Fruit fly (Drosophila melanogaster): ENCODE measurements around the gene IntS11.
A peak's percentile ranks its signal among the peaks of the same experiment; 100 is the strongest.

Gene IntS11

DNA sequence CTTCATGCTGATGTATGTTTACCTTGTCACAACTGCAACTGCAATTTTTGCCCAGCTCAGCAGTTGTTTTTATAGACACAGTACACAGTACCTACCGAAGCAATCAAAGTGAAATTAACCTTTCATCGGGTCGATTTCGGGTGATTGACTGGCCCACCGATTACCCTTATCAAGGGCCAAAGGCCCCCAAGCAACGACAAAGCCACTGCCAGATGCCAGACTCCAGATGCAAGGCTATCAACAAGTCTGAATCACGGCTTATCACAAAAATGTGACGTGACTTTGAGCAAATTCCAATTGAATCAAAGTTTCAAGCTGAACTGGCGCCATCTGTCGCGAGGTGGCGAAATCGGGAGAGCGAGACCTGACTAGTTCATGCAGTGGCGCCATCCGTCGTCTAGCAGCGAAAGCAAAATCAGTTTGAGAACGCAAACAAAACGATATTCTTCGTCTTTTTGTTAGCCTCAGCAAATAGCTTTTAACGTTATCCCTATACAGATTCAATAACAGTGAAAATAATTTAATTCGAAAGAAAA lies 28.3 kb upstream of the IntS11 start, which contains the start of gene Obp99b (continued):
- TF ChIP-seq chif (GFP tag; optimal IDR thresholded peaks at IDR 0.05) (peak; percentile 56 to 84), Poxn (GFP tag; IDR thresholded peaks at IDR 0.05) (no peak), CoRest (tag; optimal IDR thresholded peaks at IDR 0.05) (peak; percentile 50), CG2199 (GFP tag; IDR thresholded peaks at IDR 0.05) (peak; percentile 95), Atf6 (GFP tag; IDR thresholded peaks at IDR 0.05) (peak; percentile 50; the same call in 1 of the 2 replicates), CG2712 (tag; optimal IDR thresholded peaks at IDR 0.05) (peak; percentile 70), CG11085 (GFP tag; IDR thresholded peaks at IDR 0.05) (peak; percentile 70), luna (GFP tag; optimal IDR thresholded peaks at IDR 0.05) (no peak), PHDP (tag; optimal IDR thresholded peaks at IDR 0.05) (peak; percentile 76), kay (GFP tag; optimal IDR thresholded peaks at IDR 0.05) (no peak), TFAM (GFP tag; optimal IDR thresholded peaks at IDR 0.05) (peak; percentile 51), CG34224 (GFP tag; IDR thresholded peaks at IDR 0.05; ENCODE audit: partially characterized antibody) (peak; percentile 17; the same call in 1 of the 3 replicates), CG6854 (GFP tag; optimal IDR thresholded peaks at IDR 0.05) (peak; percentile 67), vfl (GFP tag; optimal IDR thresholded peaks at IDR 0.05) (peak; percentile 52), CG17359 (tag; optimal IDR thresholded peaks at IDR 0.05) (peak; percentile 80), tna (GFP tag; IDR thresholded peaks at IDR 0.05; ENCODE audit: partially characterized antibody) (no peak), Sry-δ (GFP tag; optimal IDR thresholded peaks at IDR 0.05) (peak; percentile 9), CG10959 (GFP tag; IDR thresholded peaks at IDR 0.05) (peak; percentile 88), rib (GFP tag; IDR thresholded peaks at IDR 0.05) (no peak), gem (tag; optimal IDR thresholded peaks at IDR 0.05) (peak; percentile 56), fd96Cb (tag; optimal IDR thresholded peaks at IDR 0.05) (peak; percentile 47), cas (GFP tag; IDR thresholded peaks at IDR 0.05) (0 out of 2 replicates have a peak, but pooled peaks have one; percentile 20), CG11695 (GFP tag; IDR thresholded peaks at IDR 0.05) (peak; percentile 69; the same call in 2 of the 3 replicates), H2.0 (GFP tag; IDR thresholded peaks at IDR 0.05) (peak; percentile 77), Spps (tag; optimal IDR thresholded peaks at IDR 0.05) (peak; percentile 55), knrl (GFP tag; IDR thresholded peaks at IDR 0.05; ENCODE audit: partially characterized antibody) (no peak), CG18619 (GFP tag; optimal IDR thresholded peaks at IDR 0.05) (peak; percentile 73), Hsf (GFP tag; optimal IDR thresholded peaks at IDR 0.05) (peak; percentile 84), CG1832 (GFP tag; optimal IDR thresholded peaks at IDR 0.05) (no peak), Dek (tag; optimal IDR thresholded peaks at IDR 0.05) (peak; percentile 6), CG14050 (GFP tag; IDR thresholded peaks at IDR 0.05) (peak; percentile 61; the same call in 2 of the 3 replicates), bigmax (GFP tag; optimal IDR thresholded peaks at IDR 0.05) (peak; percentile 32), CG8281 (tag; optimal IDR thresholded peaks at IDR 0.05) (peak; percentile 64), CG3838 (GFP tag; optimal IDR thresholded peaks at IDR 0.05) (peak; percentile 19), CG6765 (GFP tag; optimal IDR thresholded peaks at IDR 0.05) (peak; percentile 70), br (optimal IDR thresholded peaks at IDR 0.05) (no peak), CG15269 (tag; optimal IDR thresholded peaks at IDR 0.05) (peak; percentile 73), CG43689 (GFP tag; IDR thresholded peaks at IDR 0.05) (peak; percentile 71), Awh (GFP tag; IDR thresholded peaks at IDR 0.05) (peak; percentile 90), CG12744 (GFP tag; optimal IDR thresholded peaks at IDR 0.05) (peak; percentile 3), CG2120 (GFP tag; optimal IDR thresholded peaks at IDR 0.05) (no peak), pho (GFP tag; optimal IDR thresholded peaks at IDR 0.05) (no peak), YL-1 (GFP tag; optimal IDR thresholded peaks at IDR 0.05) (peak; percentile 52), btn (GFP tag; optimal IDR thresholded peaks at IDR 0.05) (peak; percentile 83), gsb (GFP tag; IDR thresholded peaks at IDR 0.05) (peak; percentile 63), CG6813 (GFP tag; optimal IDR thresholded peaks at IDR 0.05) (peak; percentile 82), Sox102F (GFP tag; optimal IDR thresholded peaks at IDR 0.05) (peak; percentile 68), cg (GFP tag; optimal IDR thresholded peaks at IDR 0.05) (no peak), CG17912 (GFP tag; optimal IDR thresholded peaks at IDR 0.05) (peak; percentile 90), ATbp (GFP tag; optimal IDR thresholded peaks at IDR 0.05) (peak; percentile 82)

All from whole organism, embryonic.